Fruit fly (Drosophila melanogaster) whole organism, prepupa: ENCODE measurements around the gene CG7601.

ENCODE experiments used
- Blimp-1 ChIP-seq: fragments of 200-800 bp; sonication (Bioruptor generic); optimal IDR thresholded peaks from 3 replicates; lab custom pipeline; 2017; ENCODE audit warnings: missing biosample characterization, missing genetic modification characterization, mild to moderate bottlenecking, moderate library complexity, missing genetic modification reagents
- CG10669 ChIP-seq: fragments of 200-800 bp; sonication (Bioruptor generic); optimal IDR thresholded peaks from 3 replicates; lab custom pipeline; 2018; ENCODE audit warnings: missing biosample characterization, mild to moderate bottlenecking, missing genetic modification characterization, moderate library complexity
- CG11294 ChIP-seq: fragments of 200-800 bp; sonication (Bioruptor generic); IDR thresholded peaks from 2 replicates; pipeline ENCODE4 v1.3.6; 2022; ENCODE audit warnings: missing biosample characterization, missing genetic modification characterization
- CG11902 ChIP-seq: fragments of 200-800 bp; sonication (Bioruptor generic); optimal IDR thresholded peaks from 3 replicates; lab custom pipeline; 2016; ENCODE audit warnings: missing biosample characterization, missing genetic modification characterization
- CG15336 ChIP-seq: fragments of 200-800 bp; sonication (Bioruptor generic); IDR thresholded peaks from 2 replicates; pipeline ENCODE4 v1.3.6; 2022; ENCODE audit warnings: missing biosample characterization, missing genetic modification characterization
- CG1621 ChIP-seq: fragments of 200-800 bp; sonication (Bioruptor generic); optimal IDR thresholded peaks from 3 replicates; lab custom pipeline; 2018; ENCODE audit warnings: missing biosample characterization, mild to moderate bottlenecking, missing genetic modification characterization
- CG3032 ChIP-seq: fragments of 200-800 bp; optimal IDR thresholded peaks from 2 replicates; lab custom pipeline; 2019; ENCODE audit warnings: missing biosample characterization, mild to moderate bottlenecking, missing genetic modification characterization, moderate library complexity
- CG31627 ChIP-seq: fragments of 200-800 bp; sonication (Bioruptor generic); optimal IDR thresholded peaks from 3 replicates; lab custom pipeline; 2016; ENCODE audit warnings: missing biosample characterization, missing genetic modification characterization
- CG32006 ChIP-seq: fragments of 200-800 bp; sonication (Bioruptor generic); optimal IDR thresholded peaks from 3 replicates; lab custom pipeline; 2017; ENCODE audit warnings: missing biosample characterization, mild to moderate bottlenecking, missing genetic modification characterization
- CG34406 ChIP-seq: fragments of 200-800 bp; sonication (Bioruptor generic); optimal IDR thresholded peaks from 3 replicates; lab custom pipeline; 2016; ENCODE audit warnings: missing biosample characterization, missing genetic modification characterization
- CG3919 ChIP-seq: fragments of 200-800 bp; sonication (Bioruptor generic); optimal IDR thresholded peaks from 3 replicates; lab custom pipeline; 2016; ENCODE audit warnings: missing biosample characterization, missing genetic modification characterization
- CG4318 ChIP-seq: fragments of 200-800 bp; sonication (Bioruptor generic); optimal IDR thresholded peaks from 3 replicates; lab custom pipeline; 2017; ENCODE audit warnings: missing biosample characterization, mild to moderate bottlenecking, missing genetic modification characterization
- CG6163 ChIP-seq: fragments of 200-800 bp; sonication (Bioruptor generic); IDR thresholded peaks from 3 replicates; pipeline ENCODE4 v1.3.6; 2022; ENCODE audit warnings: missing biosample characterization, missing genetic modification characterization
- CG6792 ChIP-seq: fragments of 200-800 bp; sonication (Bioruptor generic); optimal IDR thresholded peaks from 3 replicates; lab custom pipeline; 2016; ENCODE audit warnings: missing biosample characterization, missing genetic modification characterization
- CG6808 ChIP-seq: fragments of 200-800 bp; sonication (Bioruptor generic); optimal IDR thresholded peaks from 3 replicates; lab custom pipeline; 2017; ENCODE audit warnings: missing biosample characterization, missing genetic modification characterization, mild to moderate bottlenecking, moderate library complexity, missing genetic modification reagents
- CG8319 ChIP-seq: fragments of 200-800 bp; sonication (Bioruptor generic); optimal IDR thresholded peaks from 3 replicates; lab custom pipeline; 2016; ENCODE audit warnings: missing biosample characterization, missing genetic modification characterization
- CG8632 ChIP-seq: fragments of 200-800 bp; sonication (Bioruptor generic); optimal IDR thresholded peaks from 3 replicates; lab custom pipeline; 2016; ENCODE audit warnings: missing biosample characterization, missing genetic modification characterization
- CG9139 ChIP-seq: fragments of 200-800 bp; sonication (Bioruptor generic); optimal IDR thresholded peaks from 3 replicates; lab custom pipeline; 2017; ENCODE audit warnings: missing biosample characterization, mild to moderate bottlenecking, missing genetic modification characterization
- Eip75B ChIP-seq: fragments of 200-800 bp; sonication (Bioruptor generic); optimal IDR thresholded peaks from 3 replicates; lab custom pipeline; 2016; ENCODE audit warnings: missing biosample characterization, missing genetic modification characterization
- Eip78C ChIP-seq: fragments of 200-800 bp; sonication (Bioruptor generic); peaks from one replicate; lab custom pipeline; 2016; ENCODE audit warnings: missing biosample characterization, missing genetic modification characterization
- Ets21C ChIP-seq: fragments of 200-800 bp; sonication (Bioruptor generic); optimal IDR thresholded peaks from 3 replicates; lab custom pipeline; 2016; ENCODE audit warnings: missing biosample characterization, missing genetic modification characterization
- Ets96B ChIP-seq: fragments of 200-800 bp; optimal IDR thresholded peaks from 2 replicates; lab custom pipeline; 2019; ENCODE audit warnings: missing biosample characterization, mild to moderate bottlenecking, missing genetic modification characterization, moderate library complexity
- Hr38 ChIP-seq: sonication (Bioruptor generic); optimal IDR thresholded peaks from 2 replicates; lab custom pipeline; 2016; ENCODE audit warnings: missing biosample characterization, missing genetic modification characterization
- Hr39 ChIP-seq: fragments of 200-800 bp; sonication (Bioruptor generic); optimal IDR thresholded peaks from 2 replicates; lab custom pipeline; 2016; ENCODE audit warnings: missing biosample characterization, missing genetic modification characterization
- Hr4 ChIP-seq: fragments of 200-800 bp; sonication (Bioruptor generic); optimal IDR thresholded peaks from 3 replicates; lab custom pipeline; 2016; ENCODE audit warnings: missing biosample characterization, missing genetic modification characterization
- Lpt ChIP-seq: fragments of 200-800 bp; sonication (Bioruptor generic); optimal IDR thresholded peaks from 3 replicates; lab custom pipeline; 2016; ENCODE audit warnings: missing biosample characterization, missing genetic modification characterization
- Met ChIP-seq: fragments of 200-800 bp; sonication (Bioruptor generic); optimal IDR thresholded peaks from 3 replicates; lab custom pipeline; 2016; ENCODE audit warnings: missing biosample characterization, missing genetic modification characterization
- OdsH ChIP-seq: fragments of 200-800 bp; sonication (Bioruptor generic); optimal IDR thresholded peaks from 3 replicates; lab custom pipeline; 2016; ENCODE audit warnings: missing biosample characterization, missing genetic modification characterization
- Sox15 ChIP-seq: fragments of 200-800 bp; sonication (Bioruptor generic); optimal IDR thresholded peaks from 3 replicates; lab custom pipeline; 2016; ENCODE audit warnings: missing biosample characterization, missing genetic modification characterization
- acj6 ChIP-seq: fragments of 200-800 bp; sonication (Bioruptor generic); optimal IDR thresholded peaks from 3 replicates; lab custom pipeline; 2016; ENCODE audit warnings: missing biosample characterization, missing genetic modification characterization
- dac ChIP-seq: fragments of 200-800 bp; sonication (Bioruptor generic); optimal IDR thresholded peaks from 2 replicates; lab custom pipeline; 2017; ENCODE audit warnings: missing biosample characterization, mild to moderate bottlenecking, missing genetic modification characterization
- dsx ChIP-seq: fragments of 200-800 bp; optimal IDR thresholded peaks from 3 replicates; lab custom pipeline; 2019; ENCODE audit warnings: missing biosample characterization, mild to moderate bottlenecking, missing genetic modification characterization, moderate library complexity; ENCODE audit not compliant: poor library complexity, severe bottlenecking
- fd59A ChIP-seq: fragments of 200-800 bp; sonication (Bioruptor generic); optimal IDR thresholded peaks from 2 replicates; lab custom pipeline; 2017; ENCODE audit warnings: missing biosample characterization, mild to moderate bottlenecking, missing genetic modification characterization, missing genetic modification reagents
- fd85E ChIP-seq: fragments of 200-800 bp; sonication (Bioruptor generic); optimal IDR thresholded peaks from 3 replicates; lab custom pipeline; 2016; ENCODE audit warnings: missing biosample characterization, missing genetic modification characterization
- fkh ChIP-seq: fragments of 200-800 bp; sonication (Bioruptor generic); optimal IDR thresholded peaks from 3 replicates; lab custom pipeline; 2017; ENCODE audit warnings: missing biosample characterization, mild to moderate bottlenecking, missing genetic modification characterization, moderate library complexity
- net ChIP-seq: fragments of 200-800 bp; sonication (Bioruptor generic); optimal IDR thresholded peaks from 3 replicates; lab custom pipeline; 2016; ENCODE audit warnings: missing biosample characterization, missing genetic modification characterization
- salr ChIP-seq, 2 experiments: fragments of 200-800 bp; sonication (Bioruptor generic); optimal IDR thresholded peaks; 3 replicates each; lab custom pipeline; 2016 to 2018; ENCODE audit warnings: missing biosample characterization in 2 of 2, missing genetic modification characterization in 2 of 2, mild to moderate bottlenecking in 1 of 2

The CG7601 gene

DNA sequence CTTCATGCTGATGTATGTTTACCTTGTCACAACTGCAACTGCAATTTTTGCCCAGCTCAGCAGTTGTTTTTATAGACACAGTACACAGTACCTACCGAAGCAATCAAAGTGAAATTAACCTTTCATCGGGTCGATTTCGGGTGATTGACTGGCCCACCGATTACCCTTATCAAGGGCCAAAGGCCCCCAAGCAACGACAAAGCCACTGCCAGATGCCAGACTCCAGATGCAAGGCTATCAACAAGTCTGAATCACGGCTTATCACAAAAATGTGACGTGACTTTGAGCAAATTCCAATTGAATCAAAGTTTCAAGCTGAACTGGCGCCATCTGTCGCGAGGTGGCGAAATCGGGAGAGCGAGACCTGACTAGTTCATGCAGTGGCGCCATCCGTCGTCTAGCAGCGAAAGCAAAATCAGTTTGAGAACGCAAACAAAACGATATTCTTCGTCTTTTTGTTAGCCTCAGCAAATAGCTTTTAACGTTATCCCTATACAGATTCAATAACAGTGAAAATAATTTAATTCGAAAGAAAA is 19.7 kb downstream of the CG7601 start, which contains the start of gene Obp99b (continued):
- TF ChIP-seq net (GFP tag; lab: Kevin White, UChicago) (peak; percentile 80), CG3032 (tag; lab: Kevin White, UChicago) (peak; percentile 55), CG1621 (peak; percentile 68), Blimp-1 (no peak), CG32006 (GFP tag; lab: Kevin White, UChicago) (peak; percentile 60), fd85E (GFP tag; lab: Kevin White, UChicago) (no peak), salr (GFP tag; optimal IDR thresholded peaks at IDR 0.05; lab: Kevin White, UChicago) (peak in 1 of 2 experiments; percentile 74), CG15336 (peak; percentile 50), Hr4 (GFP tag; lab: Kevin White, UChicago) (peak; percentile 74), CG6792 (peak; percentile 44), CG11902 (GFP tag; lab: Kevin White, UChicago) (peak; percentile 7), CG6163 (GFP tag; lab: Robert Waterston, UW) (peak; percentile 80), Sox15 (GFP tag; lab: Kevin White, UChicago) (no peak), acj6 (GFP tag; lab: Kevin White, UChicago) (peak; percentile 78), Lpt (peak; percentile 41), dac (GFP tag; lab: Kevin White, UChicago) (peak; percentile 86), Hr38 (GFP tag; lab: Kevin White, UChicago) (no peak), Ets21C (GFP tag; lab: Kevin White, UChicago) (no peak), Hr39 (GFP tag; lab: Kevin White, UChicago) (peak; percentile 53), CG9139 (peak; percentile 48), CG8319 (GFP tag; lab: Kevin White, UChicago) (peak; percentile 60), CG10669 (peak; percentile 68), CG11294 (GFP tag; lab: Robert Waterston, UW) (peak; percentile 48; the same call in 1 of the 2 replicates), fd59A (GFP tag; lab: Kevin White, UChicago) (peak; percentile 68), CG6808 (GFP tag; lab: Kevin White, UChicago) (peak; percentile 68), fkh (peak; percentile 43), CG4318 (GFP tag; lab: Kevin White, UChicago) (peak; percentile 5), Eip78C (GFP tag; lab: Kevin White, UChicago) (peak; percentile 91), CG34406 (GFP tag; lab: Kevin White, UChicago) (peak; percentile 45), dsx (GFP tag; lab: Kevin White, UChicago) (peak; percentile 34), Ets96B (peak; percentile 50), CG8632 (GFP tag; lab: Kevin White, UChicago) (peak; percentile 39), CG3919 (GFP tag; lab: Kevin White, UChicago) (peak; percentile 91), OdsH (GFP tag; lab: Kevin White, UChicago) (peak; percentile 79), CG31627 (GFP tag; lab: Kevin White, UChicago) (peak; percentile 58), Eip75B (GFP tag; lab: Kevin White, UChicago) (peak; percentile 78)

DNA sequence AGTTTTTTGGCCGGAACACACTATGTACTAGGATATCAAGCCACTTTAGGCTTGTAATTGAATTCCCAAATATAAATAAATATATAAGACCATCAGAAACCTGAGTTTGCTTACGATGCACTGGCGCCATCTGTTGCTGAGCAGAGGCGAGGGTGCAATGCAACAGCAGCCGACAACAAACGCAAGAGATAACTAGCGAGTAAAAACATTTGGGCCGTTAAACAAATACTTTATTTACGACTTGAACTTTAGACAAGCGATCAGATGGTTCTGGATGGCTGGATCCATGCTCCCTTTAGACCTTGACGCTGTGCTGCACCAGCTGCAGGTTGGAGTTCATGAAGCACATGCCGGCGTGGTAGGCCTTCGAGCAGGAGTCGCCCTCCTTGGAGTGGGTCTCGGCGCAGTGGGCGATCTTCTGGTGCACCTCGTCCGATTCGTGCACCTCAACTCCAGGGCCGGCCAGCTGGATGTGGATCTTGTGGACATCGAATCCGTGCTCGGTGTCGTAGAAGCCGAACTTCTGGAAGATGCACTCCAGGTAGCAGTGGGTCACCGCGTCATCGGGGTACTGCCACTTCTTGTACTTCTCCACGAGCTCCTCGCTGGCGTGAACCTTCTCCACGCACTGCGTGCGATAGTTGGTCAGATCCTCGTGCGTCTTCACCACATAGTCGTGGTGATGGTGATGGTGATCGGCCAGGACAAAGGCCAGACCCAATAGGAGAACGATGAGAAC is 20.3 kb downstream of the CG7601 start:
- peak; percentile 5 for TF ChIP-seq CG3919 (GFP tag; lab: Kevin White, UChicago)
- peak; percentile 6 for TF ChIP-seq OdsH (GFP tag; lab: Kevin White, UChicago)
- TF ChIP-seq Met (GFP tag; lab: Kevin White, UChicago) = no peak
- TF ChIP-seq dac (GFP tag; lab: Kevin White, UChicago) = no peak
- peak; percentile 36 for TF ChIP-seq Eip78C (GFP tag; lab: Kevin White, UChicago)
